Fruit fly (Drosophila melanogaster) whole organism, prepupa: ENCODE results near the gene Ski6.

Experiments used
- CG10631 ChIP-seq: fragments of 200-800 bp; sonication (Bioruptor generic); optimal IDR thresholded peaks from 2 replicates; lab custom pipeline; 2016; ENCODE audit warnings: missing biosample characterization, missing genetic modification characterization
- CG16779 ChIP-seq: fragments of 200-800 bp; sonication (Bioruptor generic); optimal IDR thresholded peaks from 3 replicates; lab custom pipeline; 2017; ENCODE audit warnings: missing biosample characterization, mild to moderate bottlenecking, missing genetic modification characterization
- CG6276 ChIP-seq: fragments of 200-800 bp; sonication (Bioruptor generic); optimal IDR thresholded peaks from 2 replicates; lab custom pipeline; 2017; ENCODE audit warnings: missing biosample characterization, mild to moderate bottlenecking, missing genetic modification characterization
- CG6808 ChIP-seq: fragments of 200-800 bp; sonication (Bioruptor generic); optimal IDR thresholded peaks from 3 replicates; lab custom pipeline; 2017; ENCODE audit warnings: missing biosample characterization, missing genetic modification characterization, mild to moderate bottlenecking, moderate library complexity, missing genetic modification reagents
- CG7368 ChIP-seq: fragments of 200-800 bp; sonication (Bioruptor generic); optimal IDR thresholded peaks from 3 replicates; lab custom pipeline; 2016; ENCODE audit warnings: missing biosample characterization, missing genetic modification characterization
- CG8319 ChIP-seq: fragments of 200-800 bp; sonication (Bioruptor generic); optimal IDR thresholded peaks from 3 replicates; lab custom pipeline; 2016; ENCODE audit warnings: missing biosample characterization, missing genetic modification characterization
- Ets96B ChIP-seq: fragments of 200-800 bp; optimal IDR thresholded peaks from 2 replicates; lab custom pipeline; 2019; ENCODE audit warnings: missing biosample characterization, mild to moderate bottlenecking, missing genetic modification characterization, moderate library complexity
- Sox14 ChIP-seq: fragments of 200-800 bp; sonication (Bioruptor generic); optimal IDR thresholded peaks from 3 replicates; lab custom pipeline; 2016; ENCODE audit warnings: missing biosample characterization, missing genetic modification characterization
- salr ChIP-seq, 2 experiments: fragments of 200-800 bp; sonication (Bioruptor generic); optimal IDR thresholded peaks; 3 replicates each; lab custom pipeline; 2016 to 2018; ENCODE audit warnings: missing biosample characterization in 2 of 2, missing genetic modification characterization in 2 of 2, mild to moderate bottlenecking in 1 of 2
- topi ChIP-seq: fragments of 200-800 bp; sonication (Bioruptor generic); optimal IDR thresholded peaks from 3 replicates; lab custom pipeline; 2016; ENCODE audit warnings: missing biosample characterization, missing genetic modification characterization

DNA sequence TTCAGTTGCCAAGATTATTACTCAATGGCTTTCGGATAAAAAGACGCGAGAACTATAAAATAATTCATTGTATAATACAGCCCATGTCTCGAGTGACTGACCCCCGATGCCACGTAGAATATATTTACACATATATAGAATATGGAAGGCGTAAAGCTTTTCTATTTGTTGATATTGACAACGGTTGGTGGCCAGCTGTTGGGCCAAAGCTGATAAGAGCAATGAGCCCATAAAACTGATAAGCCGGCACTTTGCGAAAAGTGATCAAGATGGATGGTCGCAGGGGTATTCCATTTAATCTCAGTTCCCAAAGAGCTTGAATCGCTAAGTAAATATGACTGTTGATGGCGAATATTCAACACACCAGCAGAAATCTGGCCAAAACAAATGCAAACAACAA, 31.7 kb downstream of the Ski6 start:
- no peak for TF ChIP-seq CG16779 (tag; lab: Kevin White, UChicago)
- no peak for TF ChIP-seq topi (GFP tag; lab: Kevin White, UChicago)
- no peak for TF ChIP-seq CG10631 (GFP tag; lab: Kevin White, UChicago)
- no peak for TF ChIP-seq CG6808 (GFP tag; lab: Kevin White, UChicago)
- no peak for TF ChIP-seq CG6276 (GFP tag; lab: Kevin White, UChicago)
- no peak for TF ChIP-seq Sox14 (GFP tag; lab: Kevin White, UChicago)
- no peak for TF ChIP-seq salr (GFP tag; optimal IDR thresholded peaks at IDR 0.05; lab: Kevin White, UChicago)
- TF ChIP-seq Ets96B (tag; lab: Kevin White, UChicago), result no peak
- no peak for TF ChIP-seq CG7368 (GFP tag; lab: Kevin White, UChicago)
- TF ChIP-seq CG8319 (GFP tag; lab: Kevin White, UChicago), result no peak
